Worm (Caenorhabditis elegans) whole organism, mixed stage, embryonic: ENCODE results near the gene Y7A5A.9.

Experiments used
- bed-3 ChIP-seq: fragments of 200-800 bp; sonication (Bioruptor generic); optimal IDR thresholded peaks from 3 replicates; lab custom pipeline; 2018; ENCODE audit warnings: mild to moderate bottlenecking, missing genetic modification characterization, moderate library complexity, missing compliant biosample characterization
- blmp-1 ChIP-seq: fragments of 150-350 bp; optimal IDR thresholded peaks from 2 replicates; lab custom pipeline; 2014; ENCODE audit warnings: missing biosample characterization, missing genetic modification characterization
- ceh-39 ChIP-seq: fragments of 150-350 bp; optimal IDR thresholded peaks from 2 replicates; lab custom pipeline; 2014; ENCODE audit warnings: missing biosample characterization, missing genetic modification characterization
- ceh-43 ChIP-seq: fragments of 200-800 bp; sonication (Bioruptor generic); optimal IDR thresholded peaks from 2 replicates; lab custom pipeline; 2018; ENCODE audit warnings: mild to moderate bottlenecking, missing genetic modification characterization, moderate library complexity, missing compliant biosample characterization
- ceh-83 ChIP-seq: fragments of 200-800 bp; sonication (Bioruptor generic); optimal IDR thresholded peaks from 2 replicates; lab custom pipeline; 2018; ENCODE audit warnings: mild to moderate bottlenecking, missing genetic modification characterization, missing compliant biosample characterization
- ces-1 ChIP-seq: fragments of 150-350 bp; optimal IDR thresholded peaks from 2 replicates; lab custom pipeline; 2014; ENCODE audit warnings: missing biosample characterization, missing genetic modification reagents, missing genetic modification characterization
- drap-1 ChIP-seq: fragments of 200-800 bp; sonication (Bioruptor generic); optimal IDR thresholded peaks from 3 replicates; lab custom pipeline; 2018; ENCODE audit warnings: mild to moderate bottlenecking, missing genetic modification characterization, missing compliant biosample characterization
- elt-3 ChIP-seq: fragments of 150-350 bp; optimal IDR thresholded peaks from 2 replicates; lab custom pipeline; 2014; ENCODE audit warnings: missing biosample characterization, missing genetic modification characterization
- flh-1 ChIP-seq: fragments of 200-800 bp; sonication (Bioruptor generic); optimal IDR thresholded peaks from 2 replicates; lab custom pipeline; 2018; ENCODE audit warnings: mild to moderate bottlenecking, missing genetic modification characterization, moderate library complexity, missing compliant biosample characterization
- ham-2 ChIP-seq: fragments of 200-800 bp; sonication (Bioruptor generic); optimal IDR thresholded peaks from 2 replicates; lab custom pipeline; 2018; ENCODE audit warnings: mild to moderate bottlenecking, missing genetic modification characterization, missing compliant biosample characterization
- lin-32 ChIP-seq: fragments of 200-800 bp; sonication (Bioruptor generic); optimal IDR thresholded peaks from 2 replicates; lab custom pipeline; 2018; ENCODE audit warnings: mild to moderate bottlenecking, missing genetic modification characterization, missing compliant biosample characterization
- lsy-2 ChIP-seq: fragments of 150-350 bp; optimal IDR thresholded peaks from 2 replicates; lab custom pipeline; 2014; ENCODE audit warnings: missing biosample characterization, missing genetic modification characterization
- mab-5 ChIP-seq: fragments of 150-350 bp; optimal IDR thresholded peaks from 2 replicates; lab custom pipeline; 2014; ENCODE audit warnings: missing biosample characterization, missing genetic modification characterization
- mep-1 ChIP-seq: fragments of 150-350 bp; optimal IDR thresholded peaks from 2 replicates; lab custom pipeline; 2017; ENCODE audit warnings: missing biosample characterization, missing genetic modification reagents, missing genetic modification characterization, inconsistent platforms
- mls-2 ChIP-seq: sonication (generic microtip); optimal IDR thresholded peaks from 2 replicates; lab custom pipeline; 2016; ENCODE audit warnings: mild to moderate bottlenecking, missing genetic modification characterization, moderate library complexity, missing compliant biosample characterization
- nhr-2 ChIP-seq: fragments of 150-350 bp; optimal IDR thresholded peaks from 2 replicates; lab custom pipeline; 2014; ENCODE audit warnings: missing biosample characterization, missing genetic modification characterization
- nhr-237 ChIP-seq: fragments of 150-350 bp; optimal IDR thresholded peaks from 2 replicates; lab custom pipeline; 2014; ENCODE audit warnings: missing biosample characterization, missing genetic modification characterization
- nhr-28 ChIP-seq: fragments of 150-350 bp; optimal IDR thresholded peaks from 2 replicates; lab custom pipeline; 2014; ENCODE audit warnings: missing biosample characterization, missing genetic modification characterization
- nhr-76 ChIP-seq: sonication (generic microtip); optimal IDR thresholded peaks from 2 replicates; lab custom pipeline; 2017; ENCODE audit warnings: missing biosample characterization, missing genetic modification characterization
- pha-4 ChIP-seq: fragments of 150-350 bp; optimal IDR thresholded peaks from 2 replicates; lab custom pipeline; 2018; ENCODE audit warnings: missing biosample characterization, missing genetic modification reagents, missing genetic modification characterization
- sem-2 ChIP-seq: fragments of 200-800 bp; sonication (Bioruptor generic); optimal IDR thresholded peaks from 2 replicates; lab custom pipeline; 2018; ENCODE audit warnings: mild to moderate bottlenecking, missing genetic modification characterization, missing compliant biosample characterization
- snpc-4 ChIP-seq: fragments of 150-350 bp; optimal IDR thresholded peaks from 2 replicates; lab custom pipeline; 2014; ENCODE audit warnings: missing biosample characterization, missing genetic modification characterization
- tbx-8 ChIP-seq: fragments of 200-800 bp; sonication (Bioruptor generic); optimal IDR thresholded peaks from 2 replicates; lab custom pipeline; 2018; ENCODE audit warnings: mild to moderate bottlenecking, missing genetic modification characterization, moderate library complexity, missing compliant biosample characterization
- unc-120 ChIP-seq: sonication (generic microtip); optimal IDR thresholded peaks from 2 replicates; lab custom pipeline; 2017; ENCODE audit warnings: missing genetic modification characterization, missing compliant biosample characterization; ENCODE audit not compliant: poor library complexity, severe bottlenecking
- unc-39 ChIP-seq: fragments of 150-350 bp; optimal IDR thresholded peaks from 2 replicates; lab custom pipeline; 2014; ENCODE audit warnings: missing biosample characterization, missing genetic modification characterization
- unc-62 ChIP-seq: fragments of 150-350 bp; optimal IDR thresholded peaks from 2 replicates; lab custom pipeline; 2014; ENCODE audit warnings: missing biosample characterization, missing genetic modification reagents, missing genetic modification characterization
- zip-8 ChIP-seq: fragments of 150-350 bp; optimal IDR thresholded peaks from 2 replicates; lab custom pipeline; 2014; ENCODE audit warnings: missing biosample characterization, missing genetic modification characterization
- ztf-11 ChIP-seq: fragments of 150-350 bp; optimal IDR thresholded peaks from 2 replicates; lab custom pipeline; 2014; ENCODE audit warnings: missing biosample characterization, missing genetic modification characterization

Gene Y7A5A.9

ce11 chrX:15794977-15795376 lies 32.0 kb upstream of the Y7A5A.9 start, which contains the start of gene Y7A5A.10:
Gene Y7A5A.10, minus strand, starts transcription at chrX:15795077.
- TF ChIP-seq lsy-2 (tag; lab: Kevin White, UChicago) (no peak), flh-1 (no peak), mab-5 (tag; lab: Kevin White, UChicago) (no peak), ceh-83 (no peak), nhr-28 (tag; lab: Kevin White, UChicago) (no peak), ceh-43 (GFP tag; lab: Kevin White, UChicago) (no peak), snpc-4 (tag; lab: Kevin White, UChicago) (no peak), bed-3 (GFP tag; lab: Kevin White, UChicago) (no peak)

- no peak for TF ChIP-seq tbx-8
- no peak for TF ChIP-seq ceh-39 (tag; lab: Kevin White, UChicago)
- no peak for TF ChIP-seq nhr-237 (tag; lab: Kevin White, UChicago)
- TF ChIP-seq pha-4 (tag; lab: Kevin White, UChicago) = no peak
- no peak for TF ChIP-seq nhr-2 (tag; lab: Kevin White, UChicago)
Measured at ce11 chrX:15796633-15797032, 30.3 kb upstream of the Y7A5A.9 start.

- no peak for TF ChIP-seq flh-1
- no peak for TF ChIP-seq lsy-2 (tag; lab: Kevin White, UChicago)
- no peak for TF ChIP-seq lin-32
- TF ChIP-seq nhr-237 (tag; lab: Kevin White, UChicago) = no peak
- TF ChIP-seq, all 35 proteins: peak for 0
Measured at ce11 chrX:15799595-15799994, 27.4 kb upstream of the Y7A5A.9 start, which contains the start of gene Y7A5A.6. Gene Y7A5A.6, minus strand, starts transcription at chrX:15799695.

- TF ChIP-seq zip-8 (tag; lab: Kevin White, UChicago) (no peak), unc-39 (tag; lab: Kevin White, UChicago) (no peak), ztf-11 (tag; lab: Kevin White, UChicago) (no peak), bed-3 (GFP tag; lab: Kevin White, UChicago) (no peak), elt-3 (tag; lab: Kevin White, UChicago) (no peak)
Measured at ce11 chrX:15801827-15802226, 25.1 kb upstream of the Y7A5A.9 start.

ce11 chrX:15804072-15804471 lies 22.9 kb upstream of the Y7A5A.9 start, which contains the start of gene Y7A5A.7:
Gene Y7A5A.7, minus strand, starts transcription at chrX:15804172.
- TF ChIP-seq mep-1 (tag; lab: Kevin White, UChicago) (no peak), mab-5 (tag; lab: Kevin White, UChicago) (no peak), ztf-11 (tag; lab: Kevin White, UChicago) (no peak), snpc-4 (tag; lab: Kevin White, UChicago) (no peak), drap-1 (GFP tag; lab: Kevin White, UChicago) (no peak), ham-2 (GFP tag; lab: Kevin White, UChicago) (no peak)

- TF ChIP-seq unc-39 (tag; lab: Kevin White, UChicago) (no peak), tbx-8 (no peak), mls-2 (tag; lab: Kevin White, UChicago) (no peak), flh-1 (no peak), bed-3 (GFP tag; lab: Kevin White, UChicago) (no peak), mab-5 (tag; lab: Kevin White, UChicago) (no peak), zip-8 (tag; lab: Kevin White, UChicago) (no peak), lin-32 (no peak), ceh-83 (no peak), ham-2 (GFP tag; lab: Kevin White, UChicago) (no peak), lsy-2 (tag; lab: Kevin White, UChicago) (no peak), unc-62 (GFP tag; lab: Kevin White, UChicago) (no peak), blmp-1 (tag; lab: Kevin White, UChicago) (no peak), sem-2 (GFP tag; lab: Kevin White, UChicago) (no peak), unc-120 (tag; lab: Kevin White, UChicago) (no peak)
Measured at ce11 chrX:15811341-15811740, 15.6 kb upstream of the Y7A5A.9 start.

- TF ChIP-seq unc-39 (tag; lab: Kevin White, UChicago) = no peak
- TF ChIP-seq nhr-28 (tag; lab: Kevin White, UChicago) = no peak
- no peak for TF ChIP-seq ceh-39 (tag; lab: Kevin White, UChicago)
- no peak for TF ChIP-seq nhr-76 (tag; lab: Kevin White, UChicago)
- TF ChIP-seq ceh-83 = no peak
- TF ChIP-seq lsy-2 (tag; lab: Kevin White, UChicago) = no peak
- TF ChIP-seq ces-1 = no peak
- peak; percentile 91 for TF ChIP-seq zip-8 (tag; lab: Kevin White, UChicago)
- no peak for TF ChIP-seq ceh-43 (GFP tag; lab: Kevin White, UChicago)
Measured at ce11 chrX:15814548-15814947, 12.4 kb upstream of the Y7A5A.9 start.
